Fruit fly (Drosophila melanogaster) whole organism, prepupa: ENCODE results near the gene CG33108.

Experiments
- CG11902 ChIP-seq: fragments of 200-800 bp; sonication (Bioruptor generic); optimal IDR thresholded peaks from 3 replicates; lab custom pipeline; 2016; ENCODE audit warnings: missing biosample characterization, missing genetic modification characterization
- CG6163 ChIP-seq: fragments of 200-800 bp; sonication (Bioruptor generic); IDR thresholded peaks from 3 replicates; pipeline ENCODE4 v1.3.6; 2022; ENCODE audit warnings: missing biosample characterization, missing genetic modification characterization
- CG6276 ChIP-seq: fragments of 200-800 bp; sonication (Bioruptor generic); optimal IDR thresholded peaks from 2 replicates; lab custom pipeline; 2017; ENCODE audit warnings: missing biosample characterization, mild to moderate bottlenecking, missing genetic modification characterization
- CG6792 ChIP-seq: fragments of 200-800 bp; sonication (Bioruptor generic); optimal IDR thresholded peaks from 3 replicates; lab custom pipeline; 2016; ENCODE audit warnings: missing biosample characterization, missing genetic modification characterization
- CG6808 ChIP-seq: fragments of 200-800 bp; sonication (Bioruptor generic); optimal IDR thresholded peaks from 3 replicates; lab custom pipeline; 2017; ENCODE audit warnings: missing biosample characterization, missing genetic modification characterization, mild to moderate bottlenecking, moderate library complexity, missing genetic modification reagents
- CG9139 ChIP-seq: fragments of 200-800 bp; sonication (Bioruptor generic); optimal IDR thresholded peaks from 3 replicates; lab custom pipeline; 2017; ENCODE audit warnings: missing biosample characterization, mild to moderate bottlenecking, missing genetic modification characterization
- Ets21C ChIP-seq: fragments of 200-800 bp; sonication (Bioruptor generic); optimal IDR thresholded peaks from 3 replicates; lab custom pipeline; 2016; ENCODE audit warnings: missing biosample characterization, missing genetic modification characterization
- Ets96B ChIP-seq: fragments of 200-800 bp; optimal IDR thresholded peaks from 2 replicates; lab custom pipeline; 2019; ENCODE audit warnings: missing biosample characterization, mild to moderate bottlenecking, missing genetic modification characterization, moderate library complexity
- esn ChIP-seq: fragments of 200-800 bp; sonication (Bioruptor generic); optimal IDR thresholded peaks from 2 replicates; lab custom pipeline; 2016; ENCODE audit warnings: missing biosample characterization, mild to moderate bottlenecking, missing genetic modification characterization, moderate library complexity
- fkh ChIP-seq: fragments of 200-800 bp; sonication (Bioruptor generic); optimal IDR thresholded peaks from 3 replicates; lab custom pipeline; 2017; ENCODE audit warnings: missing biosample characterization, mild to moderate bottlenecking, missing genetic modification characterization, moderate library complexity
- salr ChIP-seq, 2 experiments: fragments of 200-800 bp; sonication (Bioruptor generic); optimal IDR thresholded peaks; 3 replicates each; lab custom pipeline; 2016 to 2018; ENCODE audit warnings: missing biosample characterization in 2 of 2, missing genetic modification characterization in 2 of 2, mild to moderate bottlenecking in 1 of 2
- spab ChIP-seq: fragments of 200-800 bp; sonication (Bioruptor generic); optimal IDR thresholded peaks from 2 replicates; lab custom pipeline; 2017; ENCODE audit warnings: missing biosample characterization, mild to moderate bottlenecking, missing genetic modification characterization, missing genetic modification reagents
- ss ChIP-seq, 2 experiments: fragments of 200-800 bp; sonication (Bioruptor generic); optimal IDR thresholded peaks; 2 replicates in 1 of 2; 3 replicates in 1 of 2; lab custom pipeline; 2017 to 2018; ENCODE audit warnings: mild to moderate bottlenecking in 2 of 2, missing biosample characterization in 2 of 2, missing genetic modification characterization in 2 of 2, moderate library complexity in 1 of 2

- TF ChIP-seq ss (GFP tag; optimal IDR thresholded peaks at IDR 0.05; lab: Kevin White, UChicago) (no peak), fkh (GFP tag; lab: Kevin White, UChicago) (peak; percentile 71), CG9139 (no peak), CG6808 (GFP tag; lab: Kevin White, UChicago) (no peak), CG6163 (no peak; the same call in 2 of the 3 replicates), CG11902 (no peak), Ets21C (GFP tag; lab: Kevin White, UChicago) (no peak), spab (GFP tag; lab: Kevin White, UChicago) (no peak), salr (GFP tag; optimal IDR thresholded peaks at IDR 0.05; lab: Kevin White, UChicago) (peak in 1 of 2 experiments; percentile 55), Ets96B (tag; lab: Kevin White, UChicago) (no peak), CG6792 (GFP tag; lab: Kevin White, UChicago) (no peak), CG6276 (GFP tag; lab: Kevin White, UChicago) (peak; percentile 57), esn (GFP tag; lab: Kevin White, UChicago) (no peak)
Observed at dm6 chr3R:24007775-24008506, 12.5 kb downstream of the CG33108 start.
